Worm (Caenorhabditis elegans): ENCODE data around the gene ZK1127.5.

ZK1127.5 gene

ce11 chrII:7050021-7050722 is at the start of gene ZK1127.5, which contains the start of gene tcer-1:
TSS of gene ZK1127.5 (plus strand) at chrII:7050672.
TSS of gene tcer-1 (minus strand) at chrII:7050071.
- no peak for TF ChIP-seq him-1 (tag; optimal IDR thresholded peaks at IDR 0.05)
- no peak for TF ChIP-seq dao-5 (tag; optimal IDR thresholded peaks at IDR 0.05)
- TF ChIP-seq W03F9.2 (tag; optimal IDR thresholded peaks at IDR 0.05), result peak; percentile 74

ce11 chrII:7001405-7001804 is 49.1 kb upstream of the ZK1127.5 start:
- peak; percentile 56 for TF ChIP-seq dao-5 (tag; optimal IDR thresholded peaks at IDR 0.05)

- TF ChIP-seq dao-5 (tag; optimal IDR thresholded peaks at IDR 0.05) (no peak), W03F9.2 (tag; optimal IDR thresholded peaks at IDR 0.05) (no peak), him-1 (tag; optimal IDR thresholded peaks at IDR 0.05) (no peak)
Measured at ce11 chrII:7002956-7003357, 47.5 kb upstream of the ZK1127.5 start.

- TF ChIP-seq him-1 (tag; optimal IDR thresholded peaks at IDR 0.05), result no peak
Measured at ce11 chrII:7012592-7012991, 37.9 kb upstream of the ZK1127.5 start, which contains the start of gene sqv-7. TSS of gene sqv-7 (minus strand) at chrII:7012692.

ce11 chrII:7022370-7023001 is 28.0 kb upstream of the ZK1127.5 start, which contains the start of the genes lst-6 and lst-5:
TSS of gene lst-6 (minus strand) at chrII:7022509.
TSS of gene lst-5 (plus strand) at chrII:7022913.
- TF ChIP-seq W03F9.2 (tag; optimal IDR thresholded peaks at IDR 0.05) (no peak), him-1 (tag; optimal IDR thresholded peaks at IDR 0.05) (no peak), dao-5 (tag; optimal IDR thresholded peaks at IDR 0.05) (no peak)

- TF ChIP-seq dao-5 (tag; optimal IDR thresholded peaks at IDR 0.05) (no peak), W03F9.2 (tag; optimal IDR thresholded peaks at IDR 0.05) (peak; percentile 28)
Measured at ce11 chrII:7024897-7025852, 25.3 kb upstream of the ZK1127.5 start, which contains the start of gene znf-598. TSS of gene znf-598 (plus strand) at chrII:7025802.

- TF ChIP-seq dao-5 (tag; optimal IDR thresholded peaks at IDR 0.05) (no peak), him-1 (tag; optimal IDR thresholded peaks at IDR 0.05) (no peak), W03F9.2 (tag; optimal IDR thresholded peaks at IDR 0.05) (no peak)
Measured at ce11 chrII:7029524-7029923, 20.9 kb upstream of the ZK1127.5 start.

ce11 chrII:7031137-7031697 is 19.3 kb upstream of the ZK1127.5 start:
- TF ChIP-seq W03F9.2 (tag; optimal IDR thresholded peaks at IDR 0.05) (no peak), dao-5 (tag; optimal IDR thresholded peaks at IDR 0.05) (no peak), him-1 (tag; optimal IDR thresholded peaks at IDR 0.05) (no peak)

ce11 chrII:7037659-7038342 is 12.7 kb upstream of the ZK1127.5 start, which contains the start of gene cin-4:
TSS of gene cin-4 (plus strand) at chrII:7038292.
- TF ChIP-seq dao-5 (tag; optimal IDR thresholded peaks at IDR 0.05) (no peak), W03F9.2 (tag; optimal IDR thresholded peaks at IDR 0.05) (no peak), him-1 (tag; optimal IDR thresholded peaks at IDR 0.05) (no peak)

- TF ChIP-seq W03F9.2 (tag; optimal IDR thresholded peaks at IDR 0.05), result no peak
- TF ChIP-seq dao-5 (tag; optimal IDR thresholded peaks at IDR 0.05), result no peak
- TF ChIP-seq him-1 (tag; optimal IDR thresholded peaks at IDR 0.05), result no peak
Measured at ce11 chrII:7049470-7049869, 1.0 kb upstream of the ZK1127.5 start.

- no peak for TF ChIP-seq W03F9.2 (tag; optimal IDR thresholded peaks at IDR 0.05)
- no peak for TF ChIP-seq him-1 (tag; optimal IDR thresholded peaks at IDR 0.05)
- no peak for TF ChIP-seq dao-5 (tag; optimal IDR thresholded peaks at IDR 0.05)
Measured at ce11 chrII:7051778-7052177, 1.3 kb downstream of the ZK1127.5 start, which contains the start of gene ZK1127.12. TSS of gene ZK1127.12 (plus strand) at chrII:7052078.

- TF ChIP-seq him-1 (tag; optimal IDR thresholded peaks at IDR 0.05), result no peak
Measured at ce11 chrII:7053001-7053400, 2.5 kb downstream of the ZK1127.5 start, which contains the start of gene ZK1127.13. TSS of gene ZK1127.13 (plus strand) at chrII:7053301.

- TF ChIP-seq dao-5 (tag; optimal IDR thresholded peaks at IDR 0.05), result no peak
- no peak for TF ChIP-seq W03F9.2 (tag; optimal IDR thresholded peaks at IDR 0.05)
- TF ChIP-seq him-1 (tag; optimal IDR thresholded peaks at IDR 0.05), result no peak
Measured at ce11 chrII:7053649-7054048, 3.2 kb downstream of the ZK1127.5 start, which contains the start of gene ZK1127.4. TSS of gene ZK1127.4 (plus strand) at chrII:7053949.
